Worm (Caenorhabditis elegans): Measurements from ENCODE around the gene mlp-1.

DNA sequence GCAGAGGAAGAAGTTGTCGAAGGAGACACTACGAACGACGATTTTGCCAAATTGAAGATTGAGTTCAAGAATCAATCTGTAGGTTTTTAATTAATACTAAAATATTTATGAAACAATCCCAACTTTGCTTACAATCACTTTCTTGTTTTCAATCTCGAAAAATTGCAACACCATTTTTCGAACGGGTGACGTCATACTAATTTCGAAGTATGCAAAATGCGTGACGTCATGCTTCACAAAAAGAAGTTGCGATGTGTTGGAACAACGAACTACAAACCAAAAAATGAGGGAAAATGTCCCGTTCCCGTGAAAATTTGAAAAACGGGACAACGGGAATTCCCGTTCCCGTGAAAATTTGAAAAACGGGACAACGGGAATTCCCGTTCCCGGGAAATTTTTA lies 7.2 kb downstream of the mlp-1 start:
- no peak for TF ChIP-seq med-1 (GFP tag; optimal IDR thresholded peaks at IDR 0.05; ENCODE audit: insufficient read depth)
- TF ChIP-seq ztf-29 (GFP tag; IDR thresholded peaks at IDR 0.05) = no peak
